Worm (Caenorhabditis elegans) whole organism, L1 larva: ENCODE measurements around the gene F56D6.12.

Source experiments
- ama-1 ChIP-seq: fragments of 150-350 bp; optimal IDR thresholded peaks from 2 replicates; lab custom pipeline; 2014
- isw-1 ChIP-seq: fragments of 200-800 bp; sonication (Bioruptor generic); IDR thresholded peaks from 2 replicates; pipeline ENCODE4 v1.3.6; 2022; ENCODE audit warnings: missing genetic modification characterization, missing compliant biosample characterization
- mdl-1 ChIP-seq, 2 experiments: fragments of 150-350 bp; optimal IDR thresholded peaks; 2 replicates each; lab custom pipeline; 2014 to 2017; ENCODE audit warnings: missing biosample characterization in 2 of 2, missing genetic modification characterization in 2 of 2, inconsistent platforms in 1 of 2
- nhr-12 ChIP-seq: sonication (generic microtip); optimal IDR thresholded peaks from 2 replicates; lab custom pipeline; 2017; ENCODE audit warnings: missing biosample characterization, missing genetic modification characterization
- pag-3 ChIP-seq: sonication (generic microtip); optimal IDR thresholded peaks from 2 replicates; lab custom pipeline; 2017; ENCODE audit warnings: missing genetic modification characterization, mild to moderate bottlenecking, missing compliant biosample characterization, antibody characterized with exemption, borderline replicate concordance; ENCODE audit not compliant: insufficient read depth
- skn-1 ChIP-seq: fragments of 150-350 bp; optimal IDR thresholded peaks from 2 replicates; lab custom pipeline; 2014; ENCODE audit warnings: missing biosample characterization, missing genetic modification characterization
- unc-130 ChIP-seq: fragments of 150-350 bp; optimal IDR thresholded peaks from 2 replicates; lab custom pipeline; 2017; ENCODE audit warnings: missing biosample characterization, missing genetic modification characterization, inconsistent platforms

DNA sequence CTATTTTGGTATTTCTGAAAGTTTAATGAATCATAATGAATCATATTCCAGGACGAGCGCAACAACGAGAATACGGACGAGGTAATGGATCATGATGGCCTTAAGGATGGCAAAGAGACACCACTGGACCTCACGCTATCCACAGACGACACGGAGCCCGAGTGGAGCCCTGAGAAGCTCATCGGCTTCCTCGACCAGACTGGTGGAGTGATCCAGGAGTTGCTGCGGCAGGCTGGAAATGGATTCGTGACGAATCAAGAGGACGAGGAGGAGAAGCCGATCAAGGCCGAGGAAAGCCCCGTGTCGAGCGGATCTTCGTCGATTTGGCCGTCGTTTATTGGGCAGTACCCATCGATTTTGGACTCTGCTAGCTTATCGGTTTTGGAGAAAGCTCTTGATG is 48.4 kb upstream of the F56D6.12 start:
- TF ChIP-seq mdl-1 (tag; optimal IDR thresholded peaks at IDR 0.05; lab: Kevin White, UChicago) (no peak), unc-130 (no peak), ama-1 (lab: Kevin White, UChicago) (no peak), nhr-12 (no peak), pag-3 (tag; lab: Kevin White, UChicago) (no peak), isw-1 (GFP tag; lab: Robert Waterston, UW) (no peak), skn-1 (tag; lab: Kevin White, UChicago) (no peak)
